Worm (Caenorhabditis elegans): Measurements from ENCODE around the gene Y62H9A.8.
A peak's percentile ranks its signal among the peaks of the same experiment; 100 is the strongest.

Gene Y62H9A.8

ce11 chrX:11892328-11892727, at the start of gene Y62H9A.8:
Gene Y62H9A.8, minus strand, starts transcription at chrX:11892428.
- no peak for TF ChIP-seq dao-5 (tag; optimal IDR thresholded peaks at IDR 0.05)
- TF ChIP-seq W03F9.2 (tag; optimal IDR thresholded peaks at IDR 0.05) = no peak
- TF ChIP-seq him-1 (tag; optimal IDR thresholded peaks at IDR 0.05) = no peak

ce11 chrX:11941951-11942350, 49.7 kb upstream of the Y62H9A.8 start, which contains the start of gene F55G7.3:
Gene F55G7.3, minus strand, starts transcription at chrX:11942051.
- TF ChIP-seq him-1 (tag; optimal IDR thresholded peaks at IDR 0.05) = no peak
- TF ChIP-seq dao-5 (tag; optimal IDR thresholded peaks at IDR 0.05) = no peak
- no peak for TF ChIP-seq W03F9.2 (tag; optimal IDR thresholded peaks at IDR 0.05)

- TF ChIP-seq him-1 (tag; optimal IDR thresholded peaks at IDR 0.05) (no peak), dao-5 (tag; optimal IDR thresholded peaks at IDR 0.05) (no peak), W03F9.2 (tag; optimal IDR thresholded peaks at IDR 0.05) (no peak)
Observed at ce11 chrX:11938826-11939225, 46.6 kb upstream of the Y62H9A.8 start, which contains the start of gene F55G7.5. Gene F55G7.5, minus strand, starts transcription at chrX:11938926.

- peak; percentile 93 for TF ChIP-seq dao-5 (tag; optimal IDR thresholded peaks at IDR 0.05)
- TF ChIP-seq him-1 (tag; optimal IDR thresholded peaks at IDR 0.05) = peak; percentile 99
- peak; percentile 97 for TF ChIP-seq W03F9.2 (tag; optimal IDR thresholded peaks at IDR 0.05)
Observed at ce11 chrX:11937343-11937935, 45.2 kb upstream of the Y62H9A.8 start.

ce11 chrX:11934933-11935332, 42.7 kb upstream of the Y62H9A.8 start:
- peak; percentile 37 for TF ChIP-seq him-1 (tag; optimal IDR thresholded peaks at IDR 0.05)
- TF ChIP-seq W03F9.2 (tag; optimal IDR thresholded peaks at IDR 0.05) = peak; percentile 9
- no peak for TF ChIP-seq dao-5 (tag; optimal IDR thresholded peaks at IDR 0.05)

- TF ChIP-seq dao-5 (tag; optimal IDR thresholded peaks at IDR 0.05) = no peak
- no peak for TF ChIP-seq him-1 (tag; optimal IDR thresholded peaks at IDR 0.05)
- TF ChIP-seq W03F9.2 (tag; optimal IDR thresholded peaks at IDR 0.05) = no peak
Observed at ce11 chrX:11933547-11933946, 41.3 kb upstream of the Y62H9A.8 start.

ce11 chrX:11931559-11931958, 39.3 kb upstream of the Y62H9A.8 start, which contains the start of gene dot-1.4:
Gene dot-1.4, minus strand, starts transcription at chrX:11931659.
- TF ChIP-seq W03F9.2 (tag; optimal IDR thresholded peaks at IDR 0.05) (no peak), him-1 (tag; optimal IDR thresholded peaks at IDR 0.05) (no peak), dao-5 (tag; optimal IDR thresholded peaks at IDR 0.05) (no peak)

ce11 chrX:11927585-11927984, 35.4 kb upstream of the Y62H9A.8 start, which contains the start of gene F55G7.4:
Gene F55G7.4, plus strand, starts transcription at chrX:11927885.
- TF ChIP-seq him-1 (tag; optimal IDR thresholded peaks at IDR 0.05) = no peak

- TF ChIP-seq him-1 (tag; optimal IDR thresholded peaks at IDR 0.05) (no peak), W03F9.2 (tag; optimal IDR thresholded peaks at IDR 0.05) (no peak), dao-5 (tag; optimal IDR thresholded peaks at IDR 0.05) (no peak)
Observed at ce11 chrX:11925243-11925642, 33.0 kb upstream of the Y62H9A.8 start.

ce11 chrX:11924158-11924557, 31.9 kb upstream of the Y62H9A.8 start, which contains the start of gene F55G7.1:
Gene F55G7.1, plus strand, starts transcription at chrX:11924433.
- TF ChIP-seq him-1 (tag; optimal IDR thresholded peaks at IDR 0.05) = no peak
- TF ChIP-seq dao-5 (tag; optimal IDR thresholded peaks at IDR 0.05) = no peak
- peak; percentile 32 for TF ChIP-seq W03F9.2 (tag; optimal IDR thresholded peaks at IDR 0.05)

ce11 chrX:11920723-11921283, 28.6 kb upstream of the Y62H9A.8 start, which contains the start of gene Y62H9A.14:
Gene Y62H9A.14, plus strand, starts transcription at chrX:11921233.
- TF ChIP-seq dao-5 (tag; optimal IDR thresholded peaks at IDR 0.05) (no peak), W03F9.2 (tag; optimal IDR thresholded peaks at IDR 0.05) (no peak), him-1 (tag; optimal IDR thresholded peaks at IDR 0.05) (no peak)

- TF ChIP-seq W03F9.2 (tag; optimal IDR thresholded peaks at IDR 0.05) (no peak), him-1 (tag; optimal IDR thresholded peaks at IDR 0.05) (no peak), dao-5 (tag; optimal IDR thresholded peaks at IDR 0.05) (no peak)
Observed at ce11 chrX:11917994-11918393, 25.8 kb upstream of the Y62H9A.8 start, which contains the start of gene Y62H9A.16. Gene Y62H9A.16, plus strand, starts transcription at chrX:11918294.

ce11 chrX:11916705-11917104, 24.5 kb upstream of the Y62H9A.8 start, which contains the start of gene Y62H9A.13:
Gene Y62H9A.13, plus strand, starts transcription at chrX:11917005.
- TF ChIP-seq W03F9.2 (tag; optimal IDR thresholded peaks at IDR 0.05) (no peak), dao-5 (tag; optimal IDR thresholded peaks at IDR 0.05) (no peak), him-1 (tag; optimal IDR thresholded peaks at IDR 0.05) (no peak)

ce11 chrX:11913824-11914223, 21.6 kb upstream of the Y62H9A.8 start, which contains the start of gene Y62H9A.12:
Gene Y62H9A.12, plus strand, starts transcription at chrX:11914124.
- TF ChIP-seq W03F9.2 (tag; optimal IDR thresholded peaks at IDR 0.05) (no peak), him-1 (tag; optimal IDR thresholded peaks at IDR 0.05) (no peak), dao-5 (tag; optimal IDR thresholded peaks at IDR 0.05) (no peak)

Data from whole organism, L4/young adult.